Worm (Caenorhabditis elegans) whole organism, L2 larva: ENCODE data around the gene cki-1.

Source experiments
- C34F6.9 ChIP-seq: fragments of 150-350 bp; optimal IDR thresholded peaks from 2 replicates; lab custom pipeline; 2014; ENCODE audit warnings: missing biosample characterization, missing genetic modification characterization
- F13H6.1 ChIP-seq: sonication (generic microtip); optimal IDR thresholded peaks from 2 replicates; lab custom pipeline; 2016; ENCODE audit warnings: missing genetic modification characterization, missing compliant biosample characterization
- R02D3.7 ChIP-seq: fragments of 150-350 bp; optimal IDR thresholded peaks from 2 replicates; lab custom pipeline; 2014; ENCODE audit warnings: missing biosample characterization, missing genetic modification characterization
- Y55F3AM.14 ChIP-seq: fragments of 200-800 bp; sonication (Bioruptor generic); optimal IDR thresholded peaks from 2 replicates; lab custom pipeline; 2018; ENCODE audit warnings: mild to moderate bottlenecking, missing genetic modification characterization, missing compliant biosample characterization
- ZK546.5 ChIP-seq: sonication (generic microtip); optimal IDR thresholded peaks from 2 replicates; lab custom pipeline; 2017; ENCODE audit warnings: missing biosample characterization, missing genetic modification characterization
- alr-1 ChIP-seq: fragments of 150-350 bp; optimal IDR thresholded peaks from 2 replicates; lab custom pipeline; 2014; ENCODE audit warnings: missing biosample characterization, missing genetic modification characterization
- ama-1 ChIP-seq: fragments of 150-350 bp; optimal IDR thresholded peaks from 2 replicates; lab custom pipeline; 2018; ENCODE audit warnings: inconsistent platforms
- ceh-82 ChIP-seq: fragments of 150-350 bp; optimal IDR thresholded peaks from 2 replicates; lab custom pipeline; 2014; ENCODE audit warnings: missing biosample characterization, missing genetic modification characterization
- crh-2 ChIP-seq: sonication (generic microtip); optimal IDR thresholded peaks from 2 replicates; lab custom pipeline; 2017; ENCODE audit warnings: missing biosample characterization, missing genetic modification characterization
- dmd-4 ChIP-seq: sonication (generic microtip); optimal IDR thresholded peaks from 2 replicates; lab custom pipeline; 2017; ENCODE audit warnings: missing biosample characterization, missing genetic modification characterization
- egl-27 ChIP-seq: sonication (generic microtip); optimal IDR thresholded peaks from 3 replicates; lab custom pipeline; 2017; ENCODE audit warnings: missing biosample characterization, missing genetic modification reagents, missing genetic modification characterization
- elt-3 ChIP-seq: sonication (generic microtip); optimal IDR thresholded peaks from 2 replicates; lab custom pipeline; 2017; ENCODE audit warnings: missing biosample characterization, missing genetic modification characterization
- fos-1 ChIP-seq: fragments of 150-350 bp; optimal IDR thresholded peaks from 2 replicates; lab custom pipeline; 2014; ENCODE audit warnings: missing biosample characterization, missing genetic modification characterization
- lin-11 ChIP-seq: fragments of 150-350 bp; sonication (generic microtip); optimal IDR thresholded peaks from 2 replicates; lab custom pipeline; 2014; ENCODE audit warnings: missing biosample characterization, missing genetic modification characterization, inconsistent platforms, mixed read lengths
- lin-13 ChIP-seq: fragments of 150-350 bp; optimal IDR thresholded peaks from 2 replicates; lab custom pipeline; 2014; ENCODE audit warnings: missing biosample characterization, missing genetic modification reagents, missing genetic modification characterization
- lin-39 ChIP-seq: fragments of 150-350 bp; optimal IDR thresholded peaks from 2 replicates; lab custom pipeline; 2014; ENCODE audit warnings: missing biosample characterization, missing genetic modification reagents, missing genetic modification characterization
- lsy-2 ChIP-seq, 2 experiments: fragments of 150-350 bp in 1 of 2; sonication (generic microtip) in 1 of 2; optimal IDR thresholded peaks; 2 replicates each; lab custom pipeline; 2014 to 2017; ENCODE audit warnings: missing biosample characterization in 2 of 2, missing genetic modification characterization in 2 of 2
- mab-5 ChIP-seq: fragments of 150-350 bp; optimal IDR thresholded peaks from 2 replicates; lab custom pipeline; 2014; ENCODE audit warnings: missing biosample characterization, missing genetic modification characterization
- nhr-11 ChIP-seq: fragments of 150-350 bp; optimal IDR thresholded peaks from 2 replicates; lab custom pipeline; 2014; ENCODE audit warnings: missing biosample characterization, missing genetic modification characterization
- nhr-129 ChIP-seq: fragments of 150-350 bp; optimal IDR thresholded peaks from 2 replicates; lab custom pipeline; 2014; ENCODE audit warnings: missing biosample characterization, missing genetic modification characterization
- nhr-237 ChIP-seq: fragments of 150-350 bp; optimal IDR thresholded peaks from 2 replicates; lab custom pipeline; 2014; ENCODE audit warnings: missing biosample characterization, missing genetic modification characterization
- nhr-25 ChIP-seq: fragments of 150-350 bp; sonication (generic microtip); optimal IDR thresholded peaks from 3 replicates; lab custom pipeline; 2014; ENCODE audit warnings: missing biosample characterization, missing genetic modification characterization
- nhr-6 ChIP-seq: fragments of 150-350 bp; optimal IDR thresholded peaks from 2 replicates; lab custom pipeline; 2014; ENCODE audit warnings: missing biosample characterization, missing genetic modification characterization
- nhr-77 ChIP-seq: fragments of 150-350 bp; optimal IDR thresholded peaks from 2 replicates; lab custom pipeline; 2014; ENCODE audit warnings: missing biosample characterization, missing genetic modification characterization
- peb-1 ChIP-seq: fragments of 150-350 bp; optimal IDR thresholded peaks from 2 replicates; lab custom pipeline; 2014; ENCODE audit warnings: missing biosample characterization, missing genetic modification characterization
- sem-4 ChIP-seq: fragments of 150-350 bp; optimal IDR thresholded peaks from 2 replicates; lab custom pipeline; 2014; ENCODE audit warnings: missing biosample characterization, missing genetic modification reagents, missing genetic modification characterization
- skn-1 ChIP-seq: sonication (generic microtip); optimal IDR thresholded peaks from 2 replicates; lab custom pipeline; 2017; ENCODE audit warnings: missing biosample characterization, missing genetic modification characterization
- sma-3 ChIP-seq: sonication (generic microtip); optimal IDR thresholded peaks from 2 replicates; lab custom pipeline; 2016; ENCODE audit warnings: missing genetic modification reagents, missing genetic modification characterization, missing compliant biosample characterization
- sma-9 ChIP-seq, 2 experiments: fragments of 150-350 bp in 1 of 2; sonication (generic microtip) in 1 of 2; optimal IDR thresholded peaks; 2 replicates each; lab custom pipeline; 2014 to 2016; ENCODE audit warnings: missing genetic modification characterization in 2 of 2, mild to moderate bottlenecking in 1 of 2, missing biosample characterization in 1 of 2, missing compliant biosample characterization in 1 of 2, missing genetic modification reagents in 1 of 2, moderate library complexity in 1 of 2
- snpc-4 ChIP-seq: fragments of 150-350 bp; optimal IDR thresholded peaks from 2 replicates; lab custom pipeline; 2014; ENCODE audit warnings: missing biosample characterization, missing genetic modification characterization
- unc-55 ChIP-seq: fragments of 150-350 bp; sonication (generic microtip); optimal IDR thresholded peaks from 3 replicates; lab custom pipeline; 2014; ENCODE audit warnings: missing biosample characterization, missing genetic modification reagents, missing genetic modification characterization
- ztf-1 ChIP-seq: fragments of 200-800 bp; sonication (Bioruptor generic); conservative IDR thresholded peaks from 2 replicates; pipeline ENCODE4 v1.3.6; 2022; ENCODE audit warnings: missing genetic modification characterization, missing compliant biosample characterization
- ztf-11 ChIP-seq: sonication (generic microtip); optimal IDR thresholded peaks from 2 replicates; lab custom pipeline; 2017; ENCODE audit warnings: missing biosample characterization, missing genetic modification characterization
- ztf-4 ChIP-seq: fragments of 150-350 bp; optimal IDR thresholded peaks from 2 replicates; lab custom pipeline; 2014; ENCODE audit warnings: missing biosample characterization, missing genetic modification characterization

cki-1 gene

ce11 chrII:7839703-7840102 lies 28.7 kb downstream of the cki-1 start:
- no peak for TF ChIP-seq lsy-2 (tag; optimal IDR thresholded peaks at IDR 0.05; lab: Kevin White, UChicago)
- TF ChIP-seq C34F6.9 (tag; lab: Kevin White, UChicago), result peak; percentile 6
- no peak for TF ChIP-seq fos-1
- no peak for TF ChIP-seq dmd-4
- no peak for TF ChIP-seq R02D3.7
- peak; percentile 27 for TF ChIP-seq nhr-129 (tag; lab: Kevin White, UChicago)
- no peak for TF ChIP-seq lin-13 (GFP tag; lab: Kevin White, UChicago)
- no peak for TF ChIP-seq nhr-11 (tag; lab: Kevin White, UChicago)

ce11 chrII:7842053-7842452 lies 31.0 kb downstream of the cki-1 start, which contains the start of gene klp-3:
Gene klp-3 (plus strand): TSS chrII:7842353.
- TF ChIP-seq nhr-77 (no peak), sma-3 (no peak), snpc-4 (tag; lab: Kevin White, UChicago) (no peak), ZK546.5 (tag; lab: Kevin White, UChicago) (no peak), lin-13 (GFP tag; lab: Kevin White, UChicago) (no peak), lin-39 (tag; lab: Kevin White, UChicago) (no peak), alr-1 (no peak)

- TF ChIP-seq nhr-6 (tag; lab: Kevin White, UChicago) (no peak), sem-4 (tag; lab: Kevin White, UChicago) (no peak), lin-13 (GFP tag; lab: Kevin White, UChicago) (no peak), ZK546.5 (tag; lab: Kevin White, UChicago) (no peak), R02D3.7 (no peak), peb-1 (tag; lab: Kevin White, UChicago) (no peak), mab-5 (tag; lab: Kevin White, UChicago) (no peak), elt-3 (tag; lab: Kevin White, UChicago) (no peak), ztf-1 (GFP tag; lab: Robert Waterston, UW) (no peak), nhr-25 (tag; lab: Kevin White, UChicago) (no peak), nhr-129 (tag; lab: Kevin White, UChicago) (no peak), fos-1 (no peak), dmd-4 (no peak), C34F6.9 (tag; lab: Kevin White, UChicago) (peak; percentile 17), ztf-11 (no peak), ztf-4 (no peak), sma-3 (no peak), Y55F3AM.14 (no peak), nhr-77 (no peak), unc-55 (GFP tag; lab: Kevin White, UChicago) (peak; percentile 30), egl-27 (tag; lab: Kevin White, UChicago) (no peak), crh-2 (tag; lab: Kevin White, UChicago) (no peak), F13H6.1 (tag; lab: Kevin White, UChicago) (peak; percentile 33), sma-9 (GFP tag; optimal IDR thresholded peaks at IDR 0.05; lab: Kevin White, UChicago) (no peak), sma-9 (tag; optimal IDR thresholded peaks at IDR 0.05; lab: Kevin White, UChicago) (no peak), nhr-237 (tag; lab: Kevin White, UChicago) (no peak), skn-1 (tag; lab: Kevin White, UChicago) (no peak)
These were observed 34.7 kb downstream of the cki-1 start, which contains the start of gene T09A5.4 for ce11 chrII:7845571-7846236. Gene T09A5.4 (plus strand): TSS chrII:7846186.

ce11 chrII:7849697-7850096 lies 38.7 kb downstream of the cki-1 start, which contains the start of gene acr-7:
Gene acr-7 (minus strand): TSS chrII:7849797.
- TF ChIP-seq nhr-77 (no peak), egl-27 (tag; lab: Kevin White, UChicago) (no peak), alr-1 (no peak), elt-3 (tag; lab: Kevin White, UChicago) (no peak), nhr-129 (tag; lab: Kevin White, UChicago) (no peak), lin-11 (tag; lab: Kevin White, UChicago) (no peak), crh-2 (tag; lab: Kevin White, UChicago) (no peak), skn-1 (tag; lab: Kevin White, UChicago) (no peak), ama-1 (lab: Kevin White, UChicago) (no peak), ceh-82 (tag; lab: Kevin White, UChicago) (no peak), sma-3 (no peak)
